Worm (Caenorhabditis elegans): ENCODE results near the gene ZK757.2.

The ZK757.2 gene

DNA sequence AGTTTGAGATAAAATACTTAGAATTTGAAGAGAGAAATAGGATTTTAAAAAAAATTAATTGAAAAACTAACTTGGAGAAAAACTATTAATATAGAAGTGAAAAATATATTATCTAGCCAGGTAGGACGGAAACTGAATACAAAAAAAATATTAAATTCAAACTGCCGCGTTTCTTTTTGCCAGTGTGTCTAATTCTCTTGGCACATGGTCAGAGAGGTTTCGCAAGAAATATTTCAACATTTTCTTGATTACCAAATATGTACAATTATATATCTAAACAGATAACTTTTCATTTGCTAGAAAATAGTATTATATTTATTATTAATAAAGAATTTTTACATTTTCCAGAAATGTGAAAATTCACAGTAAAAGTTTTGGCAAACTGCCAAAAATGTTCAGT, 33.8 kb upstream of the ZK757.2 start:
- TF ChIP-seq tra-4 (tag; optimal IDR thresholded peaks at IDR 0.05): no peak
- TF ChIP-seq tbx-11 (GFP tag; IDR thresholded peaks at IDR 0.05): no peak
- no peak for TF ChIP-seq F13C5.2 (tag; optimal IDR thresholded peaks at IDR 0.05)
- no peak for TF ChIP-seq hmbx-1 (tag; optimal IDR thresholded peaks at IDR 0.05)
- no peak for TF ChIP-seq flt-1 (GFP tag; IDR thresholded peaks at IDR 0.05)
- TF ChIP-seq sea-1 (GFP tag; conservative IDR thresholded peaks at IDR 0.05): no peak
- TF ChIP-seq hnd-1 (tag; optimal IDR thresholded peaks at IDR 0.05): no peak
- TF ChIP-seq B0310.2 (tag; optimal IDR thresholded peaks at IDR 0.05): no peak
- no peak for TF ChIP-seq hmg-4 (GFP tag; optimal IDR thresholded peaks at IDR 0.05)
- TF ChIP-seq scrt-1 (GFP tag; IDR thresholded peaks at IDR 0.05): no peak
- no peak for TF ChIP-seq ama-1 (optimal IDR thresholded peaks at IDR 0.05)
- no peak for TF ChIP-seq ets-7 (tag; optimal IDR thresholded peaks at IDR 0.05)
- no peak for TF ChIP-seq ceh-36 (tag; optimal IDR thresholded peaks at IDR 0.05)
- no peak for TF ChIP-seq pes-1 (GFP tag; IDR thresholded peaks at IDR 0.05)

- no peak for TF ChIP-seq aly-1 (tag; optimal IDR thresholded peaks at IDR 0.05)
- no peak for TF ChIP-seq pes-1 (GFP tag; IDR thresholded peaks at IDR 0.05)
- TF ChIP-seq tbx-11 (GFP tag; IDR thresholded peaks at IDR 0.05): no peak
- TF ChIP-seq F13C5.2 (tag; optimal IDR thresholded peaks at IDR 0.05): no peak
- TF ChIP-seq ets-7 (tag; optimal IDR thresholded peaks at IDR 0.05): no peak
- no peak for TF ChIP-seq hmg-4 (GFP tag; optimal IDR thresholded peaks at IDR 0.05)
- no peak for TF ChIP-seq sea-1 (GFP tag; conservative IDR thresholded peaks at IDR 0.05)
- no peak for TF ChIP-seq B0310.2 (tag; optimal IDR thresholded peaks at IDR 0.05)
- TF ChIP-seq hmbx-1 (tag; optimal IDR thresholded peaks at IDR 0.05): no peak
- TF ChIP-seq hnd-1 (tag; optimal IDR thresholded peaks at IDR 0.05): no peak
- no peak for TF ChIP-seq flt-1 (GFP tag; IDR thresholded peaks at IDR 0.05)
- TF ChIP-seq scrt-1 (GFP tag; IDR thresholded peaks at IDR 0.05): no peak
- no peak for TF ChIP-seq tra-4 (tag; optimal IDR thresholded peaks at IDR 0.05)
Observed at ce11 chrIII:9910608-9911479, 32.1 kb upstream of the ZK757.2 start, which contains the start of the genes cyld-1 and F40F12.9. Gene cyld-1, minus strand, starts transcription at chrIII:9910658. Gene F40F12.9, plus strand, starts transcription at chrIII:9911328.

DNA sequence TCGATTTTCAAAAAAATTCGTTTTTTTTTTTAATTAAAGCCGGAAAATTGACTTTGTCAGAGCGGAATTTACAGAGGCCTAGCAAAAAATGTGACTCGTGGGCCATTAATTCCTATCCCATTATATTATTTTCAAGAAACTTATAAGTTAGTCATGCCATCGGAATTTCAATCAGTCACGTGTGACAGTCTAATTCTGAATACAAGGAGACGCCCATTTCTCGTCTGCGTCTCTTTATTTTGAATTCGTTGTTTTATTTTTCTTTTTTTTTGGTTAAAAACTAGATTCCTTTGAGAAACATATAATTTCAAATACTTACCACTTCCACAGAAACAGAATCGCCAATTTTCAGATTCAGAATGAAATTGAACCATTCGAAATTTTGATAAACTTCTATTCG, 30.0 kb upstream of the ZK757.2 start:
- TF ChIP-seq ceh-13 (GFP tag; optimal IDR thresholded peaks at IDR 0.05) (no peak), tbx-37 (GFP tag; conservative IDR thresholded peaks at IDR 0.05) (no peak), tbx-11 (GFP tag; IDR thresholded peaks at IDR 0.05) (no peak), scrt-1 (GFP tag; IDR thresholded peaks at IDR 0.05) (no peak), hnd-1 (tag; optimal IDR thresholded peaks at IDR 0.05) (no peak), ets-7 (tag; optimal IDR thresholded peaks at IDR 0.05) (no peak), hmg-4 (GFP tag; optimal IDR thresholded peaks at IDR 0.05) (no peak), ceh-36 (tag; optimal IDR thresholded peaks at IDR 0.05) (no peak), pes-1 (GFP tag; IDR thresholded peaks at IDR 0.05) (no peak), sea-1 (GFP tag; conservative IDR thresholded peaks at IDR 0.05) (no peak), aly-1 (tag; optimal IDR thresholded peaks at IDR 0.05) (no peak), hmbx-1 (tag; optimal IDR thresholded peaks at IDR 0.05) (no peak), ama-1 (optimal IDR thresholded peaks at IDR 0.05) (no peak), F13C5.2 (tag; optimal IDR thresholded peaks at IDR 0.05) (no peak)

ce11 chrIII:9907574-9907973, 28.8 kb upstream of the ZK757.2 start:
- TF ChIP-seq ets-7 (tag; optimal IDR thresholded peaks at IDR 0.05) (no peak), sea-1 (GFP tag; conservative IDR thresholded peaks at IDR 0.05) (no peak), hmbx-1 (tag; optimal IDR thresholded peaks at IDR 0.05) (no peak), hmg-4 (GFP tag; optimal IDR thresholded peaks at IDR 0.05) (no peak), B0310.2 (tag; optimal IDR thresholded peaks at IDR 0.05) (no peak), tbx-11 (GFP tag; IDR thresholded peaks at IDR 0.05) (no peak), ceh-36 (tag; optimal IDR thresholded peaks at IDR 0.05) (no peak), F13C5.2 (tag; optimal IDR thresholded peaks at IDR 0.05) (no peak), pes-1 (GFP tag; IDR thresholded peaks at IDR 0.05) (no peak), hnd-1 (tag; optimal IDR thresholded peaks at IDR 0.05) (no peak), aly-1 (tag; optimal IDR thresholded peaks at IDR 0.05) (no peak), scrt-1 (GFP tag; IDR thresholded peaks at IDR 0.05) (no peak), tra-4 (tag; optimal IDR thresholded peaks at IDR 0.05) (no peak), ama-1 (optimal IDR thresholded peaks at IDR 0.05) (no peak), tbx-37 (GFP tag; conservative IDR thresholded peaks at IDR 0.05) (no peak), flt-1 (GFP tag; IDR thresholded peaks at IDR 0.05) (no peak)

DNA sequence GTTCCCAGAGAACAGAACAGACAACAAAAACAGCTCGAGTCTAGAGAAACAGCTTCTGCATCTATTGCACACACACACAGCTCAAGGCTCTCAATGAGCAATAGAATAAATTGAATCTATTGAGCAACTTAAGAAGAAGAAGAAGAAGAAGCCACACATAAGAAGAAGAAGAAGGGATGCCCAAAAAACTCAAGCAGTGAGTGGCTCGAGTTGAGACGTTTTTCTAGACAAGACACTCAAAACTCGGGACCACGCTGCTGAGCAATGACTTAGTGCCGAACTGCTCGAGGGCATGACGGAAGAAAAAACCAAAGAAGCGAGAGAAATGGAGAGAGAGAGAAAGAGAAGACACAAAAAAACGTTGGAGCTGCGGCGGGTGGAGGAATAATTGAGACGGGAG, 26.6 kb upstream of the ZK757.2 start:
- TF ChIP-seq tbx-11 (GFP tag; IDR thresholded peaks at IDR 0.05): no peak

ce11 chrIII:9903694-9904292, 25.1 kb upstream of the ZK757.2 start:
- no peak for TF ChIP-seq tbx-11 (GFP tag; IDR thresholded peaks at IDR 0.05)
- no peak for TF ChIP-seq tbx-37 (GFP tag; conservative IDR thresholded peaks at IDR 0.05)
- TF ChIP-seq scrt-1 (GFP tag; IDR thresholded peaks at IDR 0.05): no peak
- no peak for TF ChIP-seq pes-1 (GFP tag; IDR thresholded peaks at IDR 0.05)
- no peak for TF ChIP-seq ama-1 (optimal IDR thresholded peaks at IDR 0.05)
- TF ChIP-seq tra-4 (tag; optimal IDR thresholded peaks at IDR 0.05): no peak
- no peak for TF ChIP-seq ceh-13 (GFP tag; optimal IDR thresholded peaks at IDR 0.05)
- no peak for TF ChIP-seq hmg-4 (GFP tag; optimal IDR thresholded peaks at IDR 0.05)
- TF ChIP-seq flt-1 (GFP tag; IDR thresholded peaks at IDR 0.05): no peak
- TF ChIP-seq sea-1 (GFP tag; conservative IDR thresholded peaks at IDR 0.05): no peak
- TF ChIP-seq F13C5.2 (tag; optimal IDR thresholded peaks at IDR 0.05): no peak
- TF ChIP-seq aly-1 (tag; optimal IDR thresholded peaks at IDR 0.05): no peak
- no peak for TF ChIP-seq ets-7 (tag; optimal IDR thresholded peaks at IDR 0.05)
- no peak for TF ChIP-seq hnd-1 (tag; optimal IDR thresholded peaks at IDR 0.05)
- no peak for TF ChIP-seq B0310.2 (tag; optimal IDR thresholded peaks at IDR 0.05)

DNA sequence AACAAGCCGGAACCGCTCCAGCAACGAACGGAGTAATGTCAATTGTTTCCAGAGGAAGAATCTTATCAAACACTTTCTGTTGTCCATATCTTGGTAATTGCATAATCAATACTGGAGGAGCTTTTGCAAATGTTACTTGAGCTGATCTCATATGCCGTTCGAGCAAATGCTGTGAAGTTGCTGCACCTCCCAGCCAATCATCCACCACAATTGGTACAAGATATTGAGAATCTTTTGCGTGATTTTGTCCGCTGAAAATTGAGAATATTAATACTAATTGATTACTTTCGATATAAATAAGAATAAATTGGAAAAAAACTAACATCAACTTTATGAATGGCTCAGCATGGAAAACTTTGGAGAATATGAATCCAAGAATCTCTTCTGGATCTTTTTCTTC, 21.0 kb upstream of the ZK757.2 start:
- TF ChIP-seq scrt-1 (GFP tag; IDR thresholded peaks at IDR 0.05) (no peak), tbx-37 (GFP tag; conservative IDR thresholded peaks at IDR 0.05) (no peak), sea-1 (GFP tag; conservative IDR thresholded peaks at IDR 0.05) (no peak), aly-1 (tag; optimal IDR thresholded peaks at IDR 0.05) (no peak), tra-4 (tag; optimal IDR thresholded peaks at IDR 0.05) (no peak), B0310.2 (tag; optimal IDR thresholded peaks at IDR 0.05) (no peak), hmg-4 (GFP tag; optimal IDR thresholded peaks at IDR 0.05) (no peak)

Measured in whole organism, early embryonic.